Fruit fly (Drosophila melanogaster) whole organism, embryonic: ENCODE data around the gene Grip84.

Source experiments
- CG17568 ChIP-seq: fragments of 200-800 bp; sonication (Bioruptor generic); optimal IDR thresholded peaks from 2 replicates; lab custom pipeline; 2018; ENCODE audit warnings: missing biosample characterization, mild to moderate bottlenecking, missing genetic modification characterization, moderate library complexity
- Ssrp ChIP-seq: fragments of 200-800 bp; sonication (Bioruptor generic); optimal IDR thresholded peaks from 2 replicates; lab custom pipeline; 2018; ENCODE audit warnings: missing biosample characterization, mild to moderate bottlenecking, missing genetic modification characterization, moderate library complexity

- TF ChIP-seq Ssrp (tag; lab: Kevin White, UChicago), result no peak
- no peak for TF ChIP-seq CG17568
These were observed 41.4 kb upstream of the Grip84 start for dm6 chrX:19606971-19607370.
